Worm (Caenorhabditis elegans): ENCODE measurements around the gene F10D2.8.

F10D2.8 gene

ce11 chrV:7132248-7132647 is 18.3 kb downstream of the F10D2.8 start, which contains the start of gene sre-10:
TSS of gene sre-10 (plus strand) at chrV:7132548.
- no peak for TF ChIP-seq W03F9.2 (tag; optimal IDR thresholded peaks at IDR 0.05)
- TF ChIP-seq him-1 (tag; optimal IDR thresholded peaks at IDR 0.05) = no peak
- TF ChIP-seq dao-5 (tag; optimal IDR thresholded peaks at IDR 0.05) = no peak

DNA sequence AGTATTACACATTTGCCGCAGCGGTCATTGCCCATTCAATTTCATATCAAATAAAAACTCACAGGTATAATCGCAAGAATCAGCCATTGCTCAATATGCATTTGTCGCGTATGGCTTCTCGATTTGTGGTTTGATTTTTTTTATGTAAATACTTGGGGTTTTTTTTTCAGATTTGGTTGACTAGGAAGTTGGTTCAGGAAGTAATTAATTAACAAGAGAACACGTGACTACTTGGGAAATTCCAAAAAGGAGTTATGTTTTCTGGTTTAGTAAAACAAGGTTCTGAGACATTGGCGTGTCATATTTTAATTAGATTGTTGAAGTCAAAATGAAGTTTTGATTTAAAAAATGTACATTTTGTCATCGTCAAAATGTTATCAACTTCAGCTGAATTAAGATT is 19.5 kb downstream of the F10D2.8 start, which contains the start of gene srx-36:
Gene srx-36 (minus strand): TSS at position 101 of the 400 bp plus-strand sequence.
- TF ChIP-seq W03F9.2 (tag; optimal IDR thresholded peaks at IDR 0.05) = no peak
- TF ChIP-seq him-1 (tag; optimal IDR thresholded peaks at IDR 0.05) = no peak
- no peak for TF ChIP-seq dao-5 (tag; optimal IDR thresholded peaks at IDR 0.05)

ce11 chrV:7129460-7129859 is 21.1 kb downstream of the F10D2.8 start, which contains the start of gene T01C4.8:
TSS of gene T01C4.8 (minus strand) at chrV:7129560.
- no peak for TF ChIP-seq W03F9.2 (tag; optimal IDR thresholded peaks at IDR 0.05)

ce11 chrV:7123979-7124378 is 26.5 kb downstream of the F10D2.8 start:
- TF ChIP-seq dao-5 (tag; optimal IDR thresholded peaks at IDR 0.05) (no peak), W03F9.2 (tag; optimal IDR thresholded peaks at IDR 0.05) (no peak), him-1 (tag; optimal IDR thresholded peaks at IDR 0.05) (no peak)

DNA sequence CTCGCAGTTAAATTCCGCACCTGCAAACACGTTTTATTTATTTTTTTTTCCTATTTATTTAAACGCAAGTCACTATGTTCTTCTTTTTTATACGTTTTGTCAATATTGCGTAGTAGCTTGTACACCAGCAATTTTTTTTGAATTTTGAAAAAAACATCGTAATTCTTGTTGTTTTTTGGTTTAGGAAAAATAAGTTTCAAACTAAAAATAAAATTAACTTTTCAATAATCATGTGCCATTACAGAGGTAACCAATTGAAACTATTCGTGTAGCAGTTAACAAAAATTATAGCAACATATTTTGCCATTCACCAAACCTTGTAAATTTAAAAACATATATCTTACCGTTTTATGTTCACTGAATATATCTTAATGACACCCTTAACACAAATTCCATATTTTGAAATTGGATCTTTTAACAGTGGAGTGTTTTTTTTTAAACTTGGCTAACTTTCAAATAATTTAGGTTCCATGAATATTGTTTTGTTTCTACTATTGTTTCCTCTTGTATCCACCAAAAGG is 27.3 kb downstream of the F10D2.8 start, which contains the start of gene lmd-5:
Gene lmd-5 (plus strand): TSS at position 471 of the 521 bp plus-strand sequence.
- no peak for TF ChIP-seq W03F9.2 (tag; optimal IDR thresholded peaks at IDR 0.05)
- TF ChIP-seq dao-5 (tag; optimal IDR thresholded peaks at IDR 0.05) = no peak
- TF ChIP-seq him-1 (tag; optimal IDR thresholded peaks at IDR 0.05) = no peak

DNA sequence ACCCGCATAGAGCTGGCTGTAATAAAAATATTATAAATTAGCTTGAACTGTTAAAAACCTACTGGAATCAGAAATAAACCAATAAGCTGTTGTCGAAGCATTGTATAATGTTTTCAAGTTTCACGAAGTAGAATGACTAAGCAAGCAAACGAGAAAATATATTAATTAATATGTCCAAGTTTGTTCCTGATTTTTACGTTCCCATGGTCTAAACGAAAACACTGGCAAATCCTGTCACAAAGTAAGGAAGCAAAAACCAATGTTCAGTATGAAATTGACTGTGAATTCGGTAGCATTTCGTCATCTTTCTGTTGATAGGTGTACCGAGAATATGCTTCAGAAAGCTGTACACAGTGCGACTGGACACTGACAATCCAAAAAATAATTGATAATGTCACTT is 30.3 kb downstream of the F10D2.8 start, which contains the start of gene srx-34:
Gene srx-34 (minus strand): TSS at position 101 of the 400 bp plus-strand sequence.
- TF ChIP-seq W03F9.2 (tag; optimal IDR thresholded peaks at IDR 0.05) = no peak
- TF ChIP-seq dao-5 (tag; optimal IDR thresholded peaks at IDR 0.05) = no peak
- TF ChIP-seq him-1 (tag; optimal IDR thresholded peaks at IDR 0.05) = no peak

- TF ChIP-seq dao-5 (tag; optimal IDR thresholded peaks at IDR 0.05) (no peak), him-1 (tag; optimal IDR thresholded peaks at IDR 0.05) (no peak), W03F9.2 (tag; optimal IDR thresholded peaks at IDR 0.05) (no peak)
These were observed 31.7 kb downstream of the F10D2.8 start, which contains the start of gene srx-33 for ce11 chrV:7118796-7119195. TSS of gene srx-33 (minus strand) at chrV:7118896.

- TF ChIP-seq W03F9.2 (tag; optimal IDR thresholded peaks at IDR 0.05) (no peak), him-1 (tag; optimal IDR thresholded peaks at IDR 0.05) (no peak), dao-5 (tag; optimal IDR thresholded peaks at IDR 0.05) (no peak)
These were observed 38.3 kb downstream of the F10D2.8 start for ce11 chrV:7112223-7112622.

DNA sequence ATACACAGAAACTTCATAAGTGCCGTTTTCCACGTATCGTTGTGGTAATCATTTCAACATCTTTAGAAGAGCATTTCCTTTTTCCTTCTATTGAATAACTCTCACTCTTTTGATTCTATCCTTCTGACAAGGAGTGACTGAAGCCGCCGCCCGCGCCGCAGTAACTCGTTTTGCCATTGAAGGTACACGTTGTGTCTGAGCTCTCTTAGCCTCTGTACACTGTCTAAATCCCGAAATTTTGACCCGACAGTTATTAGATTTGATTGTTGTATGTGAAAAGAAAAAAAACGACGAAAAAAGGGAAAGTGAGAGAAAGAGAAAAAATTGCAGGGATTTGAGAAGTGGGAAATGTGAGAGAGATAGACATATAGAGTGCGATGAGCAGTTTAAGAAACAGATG is 39.2 kb downstream of the F10D2.8 start:
- no peak for TF ChIP-seq him-1 (tag; optimal IDR thresholded peaks at IDR 0.05)
- TF ChIP-seq W03F9.2 (tag; optimal IDR thresholded peaks at IDR 0.05) = no peak
- TF ChIP-seq dao-5 (tag; optimal IDR thresholded peaks at IDR 0.05) = no peak

ce11 chrV:7110370-7110769 is 40.1 kb downstream of the F10D2.8 start:
- no peak for TF ChIP-seq him-1 (tag; optimal IDR thresholded peaks at IDR 0.05)
- TF ChIP-seq dao-5 (tag; optimal IDR thresholded peaks at IDR 0.05) = no peak
- TF ChIP-seq W03F9.2 (tag; optimal IDR thresholded peaks at IDR 0.05) = no peak

- TF ChIP-seq W03F9.2 (tag; optimal IDR thresholded peaks at IDR 0.05) = no peak
- no peak for TF ChIP-seq dao-5 (tag; optimal IDR thresholded peaks at IDR 0.05)
- TF ChIP-seq him-1 (tag; optimal IDR thresholded peaks at IDR 0.05) = peak; percentile 17
These were observed 43.9 kb downstream of the F10D2.8 start for ce11 chrV:7106499-7107152.

ce11 chrV:7103247-7103646 is 47.3 kb downstream of the F10D2.8 start, which contains the start of gene odr-2:
TSS of gene odr-2 (plus strand) at chrV:7103547.
- TF ChIP-seq W03F9.2 (tag; optimal IDR thresholded peaks at IDR 0.05) (no peak), dao-5 (tag; optimal IDR thresholded peaks at IDR 0.05) (no peak), him-1 (tag; optimal IDR thresholded peaks at IDR 0.05) (no peak)

Data from whole organism, L4/young adult.